Worm (Caenorhabditis elegans): Measurements from ENCODE around the gene hpr-9.

ce11 chrIII:10651634-10652033 is 30.3 kb downstream of the hpr-9 start:
- TF ChIP-seq tbp1 (GFP tag; optimal IDR thresholded peaks at IDR 0.05) (no peak), C06A6.2 (GFP tag; conservative IDR thresholded peaks at IDR 0.05) (no peak), rec-8 (tag; optimal IDR thresholded peaks at IDR 0.05) (no peak), ztf-3 (GFP tag; optimal IDR thresholded peaks at IDR 0.05) (no peak), nhr-120 (GFP tag; IDR thresholded peaks at IDR 0.05) (no peak), T26A5.8 (tag; optimal IDR thresholded peaks at IDR 0.05) (no peak), snpc-4 (GFP tag; optimal IDR thresholded peaks at IDR 0.05) (no peak), snpc-4 (tag; optimal IDR thresholded peaks at IDR 0.05) (no peak), snpc-3.4 (tag; optimal IDR thresholded peaks at IDR 0.05) (no peak), Y53F4B.3 (GFP tag; IDR thresholded peaks at IDR 0.05) (no peak), ama-1 (optimal IDR thresholded peaks at IDR 0.05) (no peak), ama-1 (GFP tag; optimal IDR thresholded peaks at IDR 0.05) (no peak), xnd-1 (tag; optimal IDR thresholded peaks at IDR 0.05) (no peak), C17E4.6 (GFP tag; IDR thresholded peaks at IDR 0.05) (no peak)
